Worm (Caenorhabditis elegans) whole organism, L1 larva: ENCODE data around the gene ora-1.

Source experiments
- C04F5.9 ChIP-seq: sonication (generic microtip); optimal IDR thresholded peaks from 2 replicates; lab custom pipeline; 2016; ENCODE audit warnings: missing genetic modification characterization, missing compliant biosample characterization
- Y116A8C.19 ChIP-seq: sonication (generic microtip); optimal IDR thresholded peaks from 2 replicates; lab custom pipeline; 2016; ENCODE audit warnings: missing compliant biosample characterization, missing genetic modification characterization, borderline replicate concordance
- aha-1 ChIP-seq: fragments of 150-350 bp; optimal IDR thresholded peaks from 2 replicates; lab custom pipeline; 2014; ENCODE audit warnings: missing biosample characterization, missing genetic modification characterization
- blmp-1 ChIP-seq: fragments of 150-350 bp; optimal IDR thresholded peaks from 2 replicates; lab custom pipeline; 2014; ENCODE audit warnings: missing biosample characterization, missing genetic modification characterization
- ceh-63 ChIP-seq: fragments of 200-800 bp; sonication (Bioruptor generic); optimal IDR thresholded peaks from 2 replicates; lab custom pipeline; 2018; ENCODE audit warnings: mild to moderate bottlenecking, missing genetic modification characterization, missing compliant biosample characterization
- ceh-8 ChIP-seq: fragments of 200-800 bp; sonication (Bioruptor generic); optimal IDR thresholded peaks from 2 replicates; lab custom pipeline; 2018; ENCODE audit warnings: mild to moderate bottlenecking, missing genetic modification characterization, moderate library complexity, missing compliant biosample characterization
- ceh-90 ChIP-seq: sonication (generic microtip); optimal IDR thresholded peaks from 2 replicates; lab custom pipeline; 2016; ENCODE audit warnings: missing genetic modification characterization, missing compliant biosample characterization
- ces-1 ChIP-seq: fragments of 150-350 bp; optimal IDR thresholded peaks from 2 replicates; lab custom pipeline; 2014; ENCODE audit warnings: missing biosample characterization, missing genetic modification reagents, missing genetic modification characterization
- dpl-1 ChIP-seq, 3 experiments: fragments of 150-350 bp in 2 of 3; sonication (generic microtip) in 1 of 3; optimal IDR thresholded peaks; 2 replicates each; lab custom pipeline; 2014 to 2017; ENCODE audit warnings: missing biosample characterization in 3 of 3, missing genetic modification characterization in 3 of 3, missing genetic modification reagents in 3 of 3
- dsc-1 ChIP-seq: sonication (generic microtip); optimal IDR thresholded peaks from 2 replicates; lab custom pipeline; 2016; ENCODE audit warnings: mild to moderate bottlenecking, missing genetic modification characterization, missing compliant biosample characterization
- efl-1 ChIP-seq, 4 experiments: fragments of 150-350 bp; optimal IDR thresholded peaks in 3 of 4; peaks in 1 of 4; 1 replicate in 1 of 4; 2 replicates in 3 of 4; lab custom pipeline; 2014; ENCODE audit warnings: missing biosample characterization in 2 of 4, missing genetic modification characterization in 2 of 4, missing genetic modification reagents in 2 of 4
- egl-13 ChIP-seq: sonication (generic microtip); optimal IDR thresholded peaks from 2 replicates; lab custom pipeline; 2016; ENCODE audit warnings: missing genotype, missing genetic modification reagents, missing genetic modification characterization, missing compliant biosample characterization
- elt-2 ChIP-seq: sonication (generic microtip); optimal IDR thresholded peaks from 2 replicates; lab custom pipeline; 2016; ENCODE audit warnings: missing genetic modification characterization, mild to moderate bottlenecking, inconsistent platforms, missing compliant biosample characterization, missing genetic modification reagents
- elt-3 ChIP-seq, 6 experiments: fragments of 150-350 bp in 1 of 6; sonication (generic microtip); optimal IDR thresholded peaks; 2 replicates each; lab custom pipeline; 2017 to 2018; ENCODE audit warnings: missing biosample characterization in 6 of 6, missing genetic modification characterization in 6 of 6, inconsistent platforms in 1 of 6
- fkh-8 ChIP-seq: sonication (generic microtip); optimal IDR thresholded peaks from 2 replicates; lab custom pipeline; 2016; ENCODE audit warnings: mild to moderate bottlenecking, missing genetic modification characterization, missing compliant biosample characterization
- grh-1 ChIP-seq: fragments of 200-800 bp; sonication (Bioruptor generic); IDR thresholded peaks from 2 replicates; pipeline ENCODE4 v1.3.6; 2022; ENCODE audit warnings: missing genetic modification reagents, missing genetic modification characterization, missing compliant biosample characterization
- hlh-17 ChIP-seq: fragments of 200-800 bp; sonication (Bioruptor generic); optimal IDR thresholded peaks from 2 replicates; lab custom pipeline; 2018; ENCODE audit warnings: missing genetic modification characterization, mild to moderate bottlenecking, missing compliant biosample characterization, moderate library complexity, borderline replicate concordance
- hlh-4 ChIP-seq: sonication (generic microtip); optimal IDR thresholded peaks from 2 replicates; lab custom pipeline; 2016; ENCODE audit warnings: mild to moderate bottlenecking, missing genetic modification characterization, missing compliant biosample characterization
- hpl-2 ChIP-seq: fragments of 150-350 bp; optimal IDR thresholded peaks from 2 replicates; lab custom pipeline; 2014; ENCODE audit warnings: missing biosample characterization, missing genetic modification reagents, missing genetic modification characterization
- isw-1 ChIP-seq: fragments of 200-800 bp; sonication (Bioruptor generic); IDR thresholded peaks from 2 replicates; pipeline ENCODE4 v1.3.6; 2022; ENCODE audit warnings: missing genetic modification characterization, missing compliant biosample characterization
- lin-13 ChIP-seq: fragments of 150-350 bp; optimal IDR thresholded peaks from 2 replicates; lab custom pipeline; 2014; ENCODE audit warnings: missing biosample characterization, missing genetic modification reagents, missing genetic modification characterization
- lin-14 ChIP-seq: fragments of 200-800 bp; sonication (Bioruptor generic); optimal IDR thresholded peaks from 2 replicates; lab custom pipeline; 2018; ENCODE audit warnings: mild to moderate bottlenecking, missing genetic modification characterization, moderate library complexity, missing compliant biosample characterization
- lin-35 ChIP-seq, 2 experiments: fragments of 150-350 bp; optimal IDR thresholded peaks; 2 replicates each; lab custom pipeline; 2014; ENCODE audit warnings: missing biosample characterization in 2 of 2, missing genetic modification characterization in 2 of 2, missing genetic modification reagents in 2 of 2
- lin-39 ChIP-seq: fragments of 150-350 bp; optimal IDR thresholded peaks from 2 replicates; lab custom pipeline; 2014; ENCODE audit warnings: missing biosample characterization, missing genetic modification reagents, missing genetic modification characterization
- mab-9 ChIP-seq: fragments of 200-800 bp; sonication (Bioruptor generic); IDR thresholded peaks from 2 replicates; pipeline ENCODE4 v1.3.6; 2022; ENCODE audit warnings: missing genetic modification reagents, missing genetic modification characterization, missing compliant biosample characterization
- mdl-1 ChIP-seq, 2 experiments: fragments of 150-350 bp; optimal IDR thresholded peaks; 2 replicates each; lab custom pipeline; 2014 to 2017; ENCODE audit warnings: missing biosample characterization in 2 of 2, missing genetic modification characterization in 2 of 2, inconsistent platforms in 1 of 2
- mef-2 ChIP-seq: fragments of 150-350 bp; optimal IDR thresholded peaks from 2 replicates; lab custom pipeline; 2014; ENCODE audit warnings: missing biosample characterization, missing genetic modification characterization
- nhr-12 ChIP-seq: sonication (generic microtip); optimal IDR thresholded peaks from 2 replicates; lab custom pipeline; 2017; ENCODE audit warnings: missing biosample characterization, missing genetic modification characterization
- nhr-20 ChIP-seq: sonication (generic microtip); optimal IDR thresholded peaks from 2 replicates; lab custom pipeline; 2016; ENCODE audit warnings: mild to moderate bottlenecking, missing genetic modification characterization, missing compliant biosample characterization
- nhr-77 ChIP-seq: fragments of 150-350 bp; optimal IDR thresholded peaks from 2 replicates; lab custom pipeline; 2014; ENCODE audit warnings: missing biosample characterization, missing genetic modification characterization
- nhr-84 ChIP-seq: sonication (generic microtip); optimal IDR thresholded peaks from 2 replicates; lab custom pipeline; 2017; ENCODE audit warnings: missing biosample characterization, missing genetic modification characterization
- nhr-90 ChIP-seq: sonication (generic microtip); optimal IDR thresholded peaks from 2 replicates; lab custom pipeline; 2016; ENCODE audit warnings: mild to moderate bottlenecking, missing genetic modification characterization, missing compliant biosample characterization; ENCODE audit not compliant: poor library complexity
- pag-3 ChIP-seq: sonication (generic microtip); optimal IDR thresholded peaks from 2 replicates; lab custom pipeline; 2017; ENCODE audit warnings: missing genetic modification characterization, mild to moderate bottlenecking, missing compliant biosample characterization, antibody characterized with exemption, borderline replicate concordance; ENCODE audit not compliant: insufficient read depth
- pax-3 ChIP-seq: fragments of 200-800 bp; sonication (Bioruptor generic); optimal IDR thresholded peaks from 2 replicates; lab custom pipeline; 2018; ENCODE audit warnings: mild to moderate bottlenecking, missing genetic modification characterization, moderate library complexity, missing compliant biosample characterization
- snpc-4 ChIP-seq: fragments of 150-350 bp; optimal IDR thresholded peaks from 2 replicates; lab custom pipeline; 2014; ENCODE audit warnings: missing biosample characterization, missing genetic modification characterization
- sup-37 ChIP-seq: fragments of 200-800 bp; sonication (Bioruptor generic); optimal IDR thresholded peaks from 2 replicates; lab custom pipeline; 2018; ENCODE audit warnings: mild to moderate bottlenecking, missing genetic modification characterization, missing compliant biosample characterization
- unc-130 ChIP-seq: fragments of 150-350 bp; optimal IDR thresholded peaks from 2 replicates; lab custom pipeline; 2017; ENCODE audit warnings: missing biosample characterization, missing genetic modification characterization, inconsistent platforms
- unc-30 ChIP-seq: sonication (generic microtip); optimal IDR thresholded peaks from 2 replicates; lab custom pipeline; 2017; ENCODE audit warnings: missing biosample characterization, missing genetic modification characterization
- unc-62 ChIP-seq: fragments of 150-350 bp; optimal IDR thresholded peaks from 2 replicates; lab custom pipeline; 2014; ENCODE audit warnings: missing biosample characterization, missing genetic modification reagents, missing genetic modification characterization
- xbp-1 ChIP-seq: sonication (generic microtip); optimal IDR thresholded peaks from 2 replicates; lab custom pipeline; 2016; ENCODE audit warnings: missing genetic modification characterization, missing compliant biosample characterization
- zag-1 ChIP-seq: fragments of 150-350 bp; optimal IDR thresholded peaks from 2 replicates; lab custom pipeline; 2014; ENCODE audit warnings: missing biosample characterization, missing genetic modification characterization
- zip-4 ChIP-seq: fragments of 200-800 bp; sonication (Bioruptor generic); optimal IDR thresholded peaks from 2 replicates; lab custom pipeline; 2018; ENCODE audit warnings: mild to moderate bottlenecking, missing genetic modification characterization, moderate library complexity, missing compliant biosample characterization
- ztf-11 ChIP-seq, 2 experiments: sonication (generic microtip); optimal IDR thresholded peaks; 2 replicates each; lab custom pipeline; 2016 to 2017; ENCODE audit warnings: missing genetic modification characterization in 2 of 2, missing biosample characterization in 1 of 2, missing compliant biosample characterization in 1 of 2
- ztf-4 ChIP-seq: fragments of 150-350 bp; optimal IDR thresholded peaks from 2 replicates; lab custom pipeline; 2014; ENCODE audit warnings: missing biosample characterization, missing genetic modification characterization

ora-1 gene

DNA sequence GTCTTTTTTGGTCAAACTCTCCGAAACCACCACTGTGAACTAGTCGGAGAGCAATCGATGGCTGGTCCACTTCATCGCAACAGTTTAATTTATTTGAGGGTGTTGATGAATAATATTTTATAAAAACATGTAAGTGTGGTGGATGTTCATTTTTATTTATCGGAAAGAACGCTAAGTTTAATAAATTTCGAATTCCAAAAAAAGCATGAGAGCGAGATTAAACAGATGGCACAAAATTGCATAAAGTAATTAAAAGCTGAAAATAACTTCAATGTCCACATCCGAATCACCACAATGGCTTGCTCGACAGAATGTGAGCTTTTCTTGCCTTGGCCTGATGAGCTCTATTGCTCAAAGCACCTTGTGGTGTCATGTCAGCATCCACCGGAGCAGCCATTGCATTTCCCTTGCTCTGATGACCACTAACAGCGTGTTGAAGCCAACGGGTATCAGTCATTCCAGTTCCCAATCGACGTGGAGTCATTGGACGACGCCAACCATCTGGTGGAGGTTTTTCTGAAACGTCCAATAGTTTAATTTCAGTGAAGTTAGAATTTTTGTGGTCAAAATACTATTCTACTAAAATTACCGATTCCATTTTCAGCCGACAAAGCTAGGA lies 6.1 kb downstream of the ora-1 start (continued):
- no peak for TF ChIP-seq unc-130 (tag; lab: Kevin White, UChicago)
- no peak for TF ChIP-seq aha-1
- TF ChIP-seq nhr-77 (tag; lab: Kevin White, UChicago), result no peak
- TF ChIP-seq ces-1, result no peak
- no peak for TF ChIP-seq xbp-1 (tag; lab: Kevin White, UChicago)
- TF ChIP-seq hlh-4 (tag; lab: Kevin White, UChicago), result no peak
- TF ChIP-seq ztf-4 (tag; lab: Kevin White, UChicago), result no peak
- no peak for TF ChIP-seq unc-30
- no peak for TF ChIP-seq mab-9 (GFP tag; lab: Robert Waterston, UW)
- no peak for TF ChIP-seq unc-62
- no peak for TF ChIP-seq efl-1 (optimal IDR thresholded peaks at IDR 0.05; lab: Kevin White, UChicago)
- TF ChIP-seq efl-1 (GFP tag; optimal IDR thresholded peaks at IDR 0.05 in 1 of 2; lab: Kevin White, UChicago), result peak in 1 of 2 experiments; percentile 90
- no peak for TF ChIP-seq pax-3 (tag; lab: Kevin White, UChicago)
- no peak for TF ChIP-seq mef-2 (tag; lab: Kevin White, UChicago)
- TF ChIP-seq, all 84 proteins: peak for 7

DNA sequence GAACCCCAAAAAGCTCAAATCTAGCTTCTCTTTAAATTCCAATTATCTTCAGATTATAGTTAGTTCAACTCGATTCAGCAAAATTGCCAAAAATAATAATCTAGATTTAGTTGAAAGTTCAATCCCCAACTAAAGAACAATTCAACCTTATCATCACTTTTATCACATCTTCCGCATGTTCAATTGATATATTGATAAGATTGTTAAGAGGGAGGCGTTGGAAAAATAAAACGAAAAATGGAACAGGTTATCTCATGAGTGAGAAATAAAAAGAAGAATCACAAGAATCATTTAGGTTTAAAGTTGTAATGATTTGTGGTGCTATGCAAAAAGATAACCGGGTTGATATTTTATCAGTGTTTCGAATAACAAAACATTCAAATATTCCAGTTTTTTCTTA lies 8.0 kb downstream of the ora-1 start:
- TF ChIP-seq blmp-1 (tag; lab: Kevin White, UChicago), result peak; percentile 55
- TF ChIP-seq elt-2, result peak; percentile 2
- TF ChIP-seq elt-3 (tag; optimal IDR thresholded peaks at IDR 0.05; lab: Kevin White, UChicago), result peak in 5 of 6 experiments; percentile 31 to 99 (median 85)
- no peak for TF ChIP-seq nhr-84 (tag; lab: Kevin White, UChicago)

DNA sequence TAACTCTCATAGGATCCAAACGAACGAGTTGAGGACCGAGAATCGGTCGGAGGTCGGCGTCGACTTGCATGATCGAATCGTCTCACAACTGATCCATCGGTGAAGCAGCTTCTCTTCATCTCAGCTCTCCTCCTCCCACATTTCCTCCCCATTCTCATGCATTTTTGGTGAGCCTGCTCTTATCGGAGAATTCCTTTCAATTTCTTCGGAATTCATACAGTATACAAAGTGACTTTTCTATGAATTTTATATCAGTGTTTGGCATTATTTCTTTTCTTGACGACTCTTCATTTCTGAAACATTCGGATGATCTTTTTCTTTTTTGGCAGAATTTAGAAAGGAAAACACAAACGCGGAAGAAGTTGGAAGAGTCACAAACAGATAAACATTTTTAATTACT lies 9.4 kb downstream of the ora-1 start, which contains the start of gene mec-17:
mec-17 (minus strand) TSS at position 101 of the 400 bp plus-strand sequence.
- TF ChIP-seq lin-35 (GFP tag; optimal IDR thresholded peaks at IDR 0.05; lab: Kevin White, UChicago) (no peak), mef-2 (tag; lab: Kevin White, UChicago) (no peak), elt-3 (tag; optimal IDR thresholded peaks at IDR 0.05; lab: Kevin White, UChicago) (no peak), nhr-12 (tag; lab: Kevin White, UChicago) (no peak), ceh-8 (GFP tag; lab: Kevin White, UChicago) (no peak), zag-1 (tag; lab: Kevin White, UChicago) (no peak), Y116A8C.19 (no peak), hlh-17 (GFP tag; lab: Kevin White, UChicago) (no peak), snpc-4 (no peak), ztf-11 (tag; optimal IDR thresholded peaks at IDR 0.05; lab: Kevin White, UChicago) (no peak), lin-13 (GFP tag; lab: Kevin White, UChicago) (no peak), hpl-2 (GFP tag; lab: Kevin White, UChicago) (no peak), nhr-20 (tag; lab: Kevin White, UChicago) (no peak), fkh-8 (no peak), mdl-1 (tag; optimal IDR thresholded peaks at IDR 0.05; lab: Kevin White, UChicago) (no peak), lin-14 (no peak), lin-39 (tag; lab: Kevin White, UChicago) (no peak)

ce11 chrIV:7988385-7988784 lies 10.7 kb downstream of the ora-1 start, which contains the start of gene col-115:
Gene col-115 (plus strand): TSS chrIV:7988685.
- TF ChIP-seq zip-4 (GFP tag; lab: Kevin White, UChicago) (no peak), pag-3 (tag; lab: Kevin White, UChicago) (no peak), grh-1 (GFP tag; lab: Robert Waterston, UW) (no peak), dsc-1 (no peak), ceh-63 (GFP tag; lab: Kevin White, UChicago) (no peak), ztf-4 (tag; lab: Kevin White, UChicago) (no peak), ceh-90 (tag; lab: Kevin White, UChicago) (no peak), nhr-90 (tag; lab: Kevin White, UChicago) (no peak), sup-37 (GFP tag; lab: Kevin White, UChicago) (no peak), hlh-4 (tag; lab: Kevin White, UChicago) (no peak), zag-1 (tag; lab: Kevin White, UChicago) (no peak), egl-13 (tag; lab: Kevin White, UChicago) (no peak), isw-1 (GFP tag; lab: Robert Waterston, UW) (no peak), dpl-1 (GFP tag; optimal IDR thresholded peaks at IDR 0.05; lab: Kevin White, UChicago) (no peak), C04F5.9 (tag; lab: Kevin White, UChicago) (no peak)
